Worm (Caenorhabditis elegans) whole organism, late embryonic: ENCODE results near the gene nlr-1.

Source experiments
- T23F11.4 ChIP-seq: fragments of 200-800 bp; sonication (Bioruptor generic); optimal IDR thresholded peaks from 2 replicates; lab custom pipeline; 2018; ENCODE audit warnings: mild to moderate bottlenecking, missing genetic modification characterization, missing compliant biosample characterization
- Y22D7AL.16 ChIP-seq: sonication (generic microtip); optimal IDR thresholded peaks from 2 replicates; lab custom pipeline; 2016; ENCODE audit warnings: missing genetic modification characterization, missing compliant biosample characterization
- ama-1 ChIP-seq: fragments of 150-350 bp; optimal IDR thresholded peaks from 2 replicates; lab custom pipeline; 2014
- elt-2 ChIP-seq: sonication (generic microtip); optimal IDR thresholded peaks from 2 replicates; lab custom pipeline; 2016; ENCODE audit warnings: missing genetic modification reagents, missing genetic modification characterization, missing compliant biosample characterization
- fkh-10 ChIP-seq: fragments of 150-350 bp; optimal IDR thresholded peaks from 2 replicates; lab custom pipeline; 2014; ENCODE audit warnings: missing biosample characterization, missing genetic modification reagents, missing genetic modification characterization
- hlh-30 ChIP-seq: sonication (generic microtip); optimal IDR thresholded peaks from 2 replicates; lab custom pipeline; 2017; ENCODE audit warnings: antibody characterized with exemption, missing genetic modification characterization, missing compliant biosample characterization; ENCODE audit not compliant: insufficient read depth
- mec-3 ChIP-seq: sonication (generic microtip); optimal IDR thresholded peaks from 2 replicates; lab custom pipeline; 2016; ENCODE audit warnings: borderline replicate concordance, missing genetic modification characterization, missing compliant biosample characterization
- nhr-11 ChIP-seq: fragments of 150-350 bp; optimal IDR thresholded peaks from 2 replicates; lab custom pipeline; 2014; ENCODE audit warnings: missing biosample characterization, missing genetic modification characterization
- pqm-1 ChIP-seq: sonication (generic microtip); optimal IDR thresholded peaks from 2 replicates; lab custom pipeline; 2016; ENCODE audit warnings: missing genetic modification characterization, missing compliant biosample characterization
- pros-1 ChIP-seq: fragments of 150-350 bp; optimal IDR thresholded peaks from 2 replicates; lab custom pipeline; 2014; ENCODE audit warnings: missing biosample characterization, missing genetic modification reagents, missing genetic modification characterization
- ref-2 ChIP-seq: sonication (generic microtip); optimal IDR thresholded peaks from 2 replicates; lab custom pipeline; 2016; ENCODE audit warnings: missing genetic modification characterization, missing compliant biosample characterization
- unc-55 ChIP-seq: sonication (generic microtip); optimal IDR thresholded peaks from 2 replicates; lab custom pipeline; 2017; ENCODE audit warnings: missing biosample characterization, missing genetic modification reagents, missing genetic modification characterization
- unc-86 ChIP-seq: sonication (generic microtip); optimal IDR thresholded peaks from 2 replicates; lab custom pipeline; 2016; ENCODE audit warnings: missing genetic modification characterization, missing compliant biosample characterization

- no peak for TF ChIP-seq ama-1
- TF ChIP-seq mec-3 (tag; lab: Kevin White, UChicago) = no peak
- no peak for TF ChIP-seq fkh-10 (GFP tag; lab: Kevin White, UChicago)
- no peak for TF ChIP-seq pros-1 (tag; lab: Kevin White, UChicago)
- no peak for TF ChIP-seq elt-2 (tag; lab: Kevin White, UChicago)
- TF ChIP-seq pqm-1 (tag; lab: Kevin White, UChicago) = no peak
- no peak for TF ChIP-seq unc-86 (tag; lab: Kevin White, UChicago)
- TF ChIP-seq Y22D7AL.16 = no peak
- no peak for TF ChIP-seq unc-55
- TF ChIP-seq nhr-11 (tag; lab: Kevin White, UChicago) = no peak
- TF ChIP-seq hlh-30 (tag; lab: Kevin White, UChicago) = no peak
- TF ChIP-seq ref-2 (tag; lab: Kevin White, UChicago) = no peak
- TF ChIP-seq T23F11.4 (GFP tag; lab: Kevin White, UChicago) = no peak
Observed at ce11 chrIV:12207454-12207853, 29.3 kb upstream of the nlr-1 start.
